Fruit fly (Drosophila melanogaster) S2 (cell line): ENCODE measurements around the gene dnd.

Experiments
- CG8478 ChIP-seq: fragments of >200 bp; optimal IDR thresholded peaks from 2 replicates; lab custom pipeline; 2018
- CTCF ChIP-seq, 2 experiments: fragments of >200 bp; optimal IDR thresholded peaks; 2 replicates each; lab custom pipeline; 2018

Gene dnd

DNA sequence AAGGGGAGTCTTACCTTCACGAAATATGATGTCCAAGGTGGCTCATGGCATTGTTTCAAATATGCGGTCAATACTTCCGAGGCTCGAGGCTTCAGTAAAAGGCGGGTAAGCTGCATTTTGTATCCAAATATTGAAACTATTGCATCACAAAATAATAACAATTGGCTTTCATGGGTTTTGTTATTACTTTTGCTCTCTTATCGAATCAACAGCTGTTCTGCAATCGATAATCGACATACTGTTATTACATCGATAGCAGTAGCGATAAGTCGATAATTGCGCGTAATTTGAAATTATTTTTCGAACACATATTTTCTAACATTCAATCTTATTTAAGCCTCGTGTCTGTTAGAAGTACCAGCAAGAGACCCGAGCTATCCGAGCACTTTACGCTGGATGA is 8.7 kb downstream of the dnd start, which contains the start of gene CG34148:
CG34148 (minus strand) TSS at position 214 of the 400 bp plus-strand sequence.
- TF ChIP-seq CG8478 (lab: Kevin White, UChicago) (no peak), CTCF (optimal IDR thresholded peaks at IDR 0.05; lab: Kevin White, UChicago) (no peak)

DNA sequence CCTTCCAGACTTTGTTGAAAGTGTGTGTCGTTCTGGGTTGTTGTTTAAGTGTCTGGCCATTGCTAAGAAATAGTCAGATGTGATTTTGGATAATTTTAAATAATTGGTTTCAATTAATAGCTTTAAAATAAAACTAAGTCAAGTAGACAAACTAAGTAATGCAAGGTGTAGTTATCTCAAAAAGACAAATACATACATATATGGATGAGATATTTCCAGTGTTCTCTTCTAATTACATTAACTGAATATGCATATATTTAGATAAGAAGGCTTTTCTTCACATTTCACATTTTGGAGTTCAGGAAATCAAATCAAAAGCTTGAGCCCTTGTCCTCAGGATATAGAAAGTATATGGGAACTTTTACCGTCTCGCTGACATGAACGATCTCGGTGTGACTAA is 9.5 kb downstream of the dnd start, which contains the start of gene P5CDh2:
P5CDh2 (plus strand) TSS at position 301 of the 400 bp plus-strand sequence.
- TF ChIP-seq CG8478 (lab: Kevin White, UChicago) (no peak), CTCF (optimal IDR thresholded peaks at IDR 0.05; lab: Kevin White, UChicago) (no peak)

DNA sequence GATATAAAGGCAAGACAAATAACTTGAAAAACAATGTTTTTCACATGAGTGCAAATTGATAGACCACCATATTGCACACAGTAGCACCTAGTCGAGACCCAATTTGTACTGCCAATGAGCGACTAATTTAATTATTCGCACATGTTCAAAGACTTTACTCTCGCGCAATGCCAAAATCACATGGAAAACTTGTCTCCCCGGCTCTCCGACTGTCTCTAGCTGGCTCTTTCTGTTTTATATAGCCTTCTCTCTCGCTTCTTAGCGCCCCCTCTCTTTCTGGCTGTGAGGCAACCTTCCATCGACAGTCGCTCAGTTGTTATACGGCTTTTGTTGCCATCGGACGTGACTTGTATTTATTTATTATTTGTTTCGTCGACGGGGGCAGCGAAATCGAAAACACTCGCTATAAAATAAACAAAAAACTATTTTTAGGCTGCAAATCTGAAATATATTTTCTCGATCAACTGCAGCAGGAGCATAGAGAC is 12.1 kb downstream of the dnd start, which contains the start of gene CG6656:
CG6656 (plus strand) TSS at position 312 of the 485 bp plus-strand sequence.
- TF ChIP-seq CTCF (optimal IDR thresholded peaks at IDR 0.05; lab: Kevin White, UChicago) (no peak), CG8478 (lab: Kevin White, UChicago) (no peak)

- TF ChIP-seq CG8478 (lab: Kevin White, UChicago) (no peak), CTCF (optimal IDR thresholded peaks at IDR 0.05; lab: Kevin White, UChicago) (no peak)
Observed at dm6 chr3R:21873439-21873838, 13.7 kb downstream of the dnd start, which contains the start of gene CG31178. CG31178 (plus strand) TSS chr3R:21873739.

dm6 chr3R:21871348-21871940 is 15.7 kb downstream of the dnd start:
- TF ChIP-seq CTCF (optimal IDR thresholded peaks at IDR 0.05; lab: Kevin White, UChicago) (no peak), CG8478 (lab: Kevin White, UChicago) (no peak)

- no peak for TF ChIP-seq CTCF (optimal IDR thresholded peaks at IDR 0.05; lab: Kevin White, UChicago)
- TF ChIP-seq CG8478 (lab: Kevin White, UChicago): no peak
Observed at dm6 chr3R:21870158-21870971, 16.8 kb downstream of the dnd start, which contains the start of gene CG31431. CG31431 (plus strand) TSS chr3R:21870681.

DNA sequence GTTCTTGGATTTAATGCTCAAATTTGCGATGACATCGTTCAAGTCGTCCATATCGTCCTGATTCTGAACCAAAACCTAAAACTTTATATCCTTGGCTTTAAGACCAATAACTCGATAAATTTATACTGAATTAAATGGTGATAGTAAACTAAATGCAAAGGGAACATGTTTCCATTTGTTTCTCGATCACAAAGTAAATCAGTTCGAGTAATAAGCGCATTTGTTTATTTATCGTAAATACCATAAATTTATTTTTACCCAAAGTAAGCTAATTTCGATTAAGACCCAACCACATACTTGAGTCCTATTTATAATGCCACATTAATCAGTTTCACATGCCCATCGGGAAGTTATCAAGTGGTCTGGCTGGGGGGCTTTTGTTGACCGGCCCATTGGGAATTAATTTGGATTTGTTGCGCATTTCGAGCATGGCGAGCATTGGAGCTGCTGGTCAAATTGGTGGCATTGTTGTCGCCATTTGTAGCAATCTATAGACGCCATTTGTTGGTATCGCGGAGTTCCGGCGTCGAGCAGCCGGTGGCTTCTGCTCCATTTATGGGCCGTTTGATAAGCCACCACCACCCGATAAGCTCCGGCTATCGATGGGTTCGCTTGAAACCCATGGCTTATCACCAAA is 17.6 kb downstream of the dnd start, which contains the start of gene CG31174:
CG31174 (minus strand) TSS at position 51 of the 637 bp plus-strand sequence.
- TF ChIP-seq CTCF (optimal IDR thresholded peaks at IDR 0.05; lab: Kevin White, UChicago) (no peak), CG8478 (lab: Kevin White, UChicago) (no peak)

DNA sequence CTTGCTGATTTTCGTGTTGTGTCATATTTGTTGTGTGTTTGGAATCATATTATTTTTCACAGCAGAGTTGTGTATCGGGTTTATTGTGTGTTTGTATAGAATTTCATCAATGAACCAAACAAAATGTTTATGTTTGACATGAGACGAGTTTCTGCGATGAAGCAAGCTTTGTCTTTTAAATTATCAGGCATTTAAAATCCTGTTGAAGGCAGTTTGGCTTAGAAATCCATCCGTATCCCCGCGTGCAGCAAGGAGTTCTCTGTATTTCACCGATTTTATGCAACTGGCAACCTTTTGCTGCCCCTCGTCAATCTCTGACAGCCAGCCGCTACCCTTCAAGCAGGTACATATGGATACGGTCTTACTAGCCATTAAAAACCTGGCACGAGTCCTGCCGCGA is 19.3 kb downstream of the dnd start, which contains the start of the genes CG6569 and Cby:
CG6569 (minus strand) TSS at position 101 of the 400 bp plus-strand sequence.
Cby (plus strand) TSS at position 185 of the 400 bp plus-strand sequence.
- TF ChIP-seq CTCF (optimal IDR thresholded peaks at IDR 0.05; lab: Kevin White, UChicago) (no peak), CG8478 (lab: Kevin White, UChicago) (no peak)

- TF ChIP-seq CG8478 (lab: Kevin White, UChicago) (no peak), CTCF (optimal IDR thresholded peaks at IDR 0.05; lab: Kevin White, UChicago) (no peak)
Observed at dm6 chr3R:21864992-21865391, 22.2 kb downstream of the dnd start, which contains the start of gene lsn. lsn (plus strand) TSS chr3R:21865168.

dm6 chr3R:21864484-21864883 is 22.7 kb downstream of the dnd start:
- TF ChIP-seq CG8478 (lab: Kevin White, UChicago): no peak
- TF ChIP-seq CTCF (optimal IDR thresholded peaks at IDR 0.05; lab: Kevin White, UChicago): no peak

- TF ChIP-seq CG8478 (lab: Kevin White, UChicago) (no peak), CTCF (optimal IDR thresholded peaks at IDR 0.05; lab: Kevin White, UChicago) (no peak)
Observed at dm6 chr3R:21863817-21864384, 23.3 kb downstream of the dnd start.

- TF ChIP-seq CG8478 (lab: Kevin White, UChicago): no peak
- TF ChIP-seq CTCF (optimal IDR thresholded peaks at IDR 0.05; lab: Kevin White, UChicago): no peak
Observed at dm6 chr3R:21862868-21863267, 24.3 kb downstream of the dnd start.

DNA sequence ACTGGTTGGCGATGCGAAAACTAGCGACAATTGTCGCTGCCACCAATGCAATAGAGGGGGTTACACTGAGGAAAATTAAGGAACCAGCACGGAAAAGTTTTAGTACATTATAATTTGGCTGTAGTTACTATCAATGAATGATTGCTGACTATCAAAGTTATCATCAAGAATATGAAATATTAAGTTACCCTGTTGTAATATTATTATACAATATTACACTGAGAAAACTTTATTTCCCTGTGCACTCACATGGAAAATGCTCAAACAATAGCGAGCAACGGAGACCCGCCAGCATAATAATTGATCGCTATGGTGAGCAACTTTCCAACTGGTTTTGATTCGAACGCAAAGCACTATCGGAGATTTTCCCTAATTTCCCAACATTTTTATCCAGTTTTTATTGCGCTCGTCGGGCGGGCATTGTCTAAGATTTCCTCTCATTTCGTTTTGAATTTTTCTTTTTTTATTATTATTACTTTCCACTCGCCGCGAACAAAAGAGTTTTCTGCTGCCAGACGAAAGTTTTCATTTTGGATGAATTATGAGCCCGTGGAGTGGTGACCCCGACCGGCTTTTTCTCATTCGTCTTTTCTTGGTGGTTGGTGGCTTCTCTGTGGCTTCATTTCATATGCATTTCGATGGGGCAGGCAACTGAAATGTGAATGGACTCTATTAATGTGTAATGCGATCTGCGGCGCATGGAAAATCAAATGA is 24.9 kb downstream of the dnd start:
- TF ChIP-seq CG8478 (lab: Kevin White, UChicago) (no peak), CTCF (optimal IDR thresholded peaks at IDR 0.05; lab: Kevin White, UChicago) (no peak)
